Fruit fly (Drosophila melanogaster) S2 (cell line): ENCODE data around the gene Mob2.

Experiments used
- CG8478 ChIP-seq: fragments of >200 bp; optimal IDR thresholded peaks from 2 replicates; lab custom pipeline; 2018
- CTCF ChIP-seq, 2 experiments: fragments of >200 bp; optimal IDR thresholded peaks; 2 replicates each; lab custom pipeline; 2018

DNA sequence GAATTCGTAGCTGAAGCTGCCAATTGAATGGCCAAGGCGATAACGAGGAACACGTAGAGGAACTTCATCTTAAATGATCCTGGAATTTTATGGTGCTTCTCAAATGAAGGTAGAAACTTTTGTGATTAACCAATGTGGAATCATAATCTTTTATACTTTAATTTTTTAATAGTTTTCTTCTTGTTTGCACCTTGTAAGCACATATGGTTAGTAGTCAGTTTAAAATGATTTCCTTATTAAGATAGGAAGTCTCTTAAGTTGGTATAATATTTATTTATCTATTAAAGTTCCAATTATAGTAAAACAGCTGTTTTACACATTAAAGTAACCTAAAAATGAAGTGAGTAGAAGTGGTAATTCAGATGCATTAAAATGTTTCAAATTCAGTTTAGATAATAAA is 18.9 kb upstream of the Mob2 start, which contains the start of gene CG43391:
- TF ChIP-seq CG8478 (no peak), CTCF (optimal IDR thresholded peaks at IDR 0.05; lab: Kevin White, UChicago) (no peak)
